Worm (Caenorhabditis elegans) whole organism, L2 larva: ENCODE data around the gene ugt-36.

Source experiments
- C34F6.9 ChIP-seq: fragments of 150-350 bp; optimal IDR thresholded peaks from 2 replicates; lab custom pipeline; 2014; ENCODE audit warnings: missing biosample characterization, missing genetic modification characterization
- F13H6.1 ChIP-seq: sonication (generic microtip); optimal IDR thresholded peaks from 2 replicates; lab custom pipeline; 2016; ENCODE audit warnings: missing genetic modification characterization, missing compliant biosample characterization
- R02D3.7 ChIP-seq: fragments of 150-350 bp; optimal IDR thresholded peaks from 2 replicates; lab custom pipeline; 2014; ENCODE audit warnings: missing biosample characterization, missing genetic modification characterization
- Y55F3AM.14 ChIP-seq: fragments of 200-800 bp; sonication (Bioruptor generic); optimal IDR thresholded peaks from 2 replicates; lab custom pipeline; 2018; ENCODE audit warnings: mild to moderate bottlenecking, missing genetic modification characterization, missing compliant biosample characterization
- ZK546.5 ChIP-seq: sonication (generic microtip); optimal IDR thresholded peaks from 2 replicates; lab custom pipeline; 2017; ENCODE audit warnings: missing biosample characterization, missing genetic modification characterization
- alr-1 ChIP-seq: fragments of 150-350 bp; optimal IDR thresholded peaks from 2 replicates; lab custom pipeline; 2014; ENCODE audit warnings: missing biosample characterization, missing genetic modification characterization
- ama-1 ChIP-seq: fragments of 150-350 bp; optimal IDR thresholded peaks from 2 replicates; lab custom pipeline; 2018; ENCODE audit warnings: inconsistent platforms
- blmp-1 ChIP-seq: sonication (generic microtip); optimal IDR thresholded peaks from 2 replicates; lab custom pipeline; 2017; ENCODE audit warnings: missing genetic modification characterization, mild to moderate bottlenecking, missing compliant biosample characterization, antibody characterized with exemption, moderate library complexity; ENCODE audit not compliant: insufficient read depth
- dmd-4 ChIP-seq: sonication (generic microtip); optimal IDR thresholded peaks from 2 replicates; lab custom pipeline; 2017; ENCODE audit warnings: missing biosample characterization, missing genetic modification characterization
- egl-27 ChIP-seq: sonication (generic microtip); optimal IDR thresholded peaks from 3 replicates; lab custom pipeline; 2017; ENCODE audit warnings: missing biosample characterization, missing genetic modification reagents, missing genetic modification characterization
- elt-1 ChIP-seq: fragments of 150-350 bp; optimal IDR thresholded peaks from 2 replicates; lab custom pipeline; 2014; ENCODE audit warnings: missing biosample characterization, missing genetic modification characterization
- elt-3 ChIP-seq: sonication (generic microtip); optimal IDR thresholded peaks from 2 replicates; lab custom pipeline; 2017; ENCODE audit warnings: missing biosample characterization, missing genetic modification characterization
- gmeb-1 ChIP-seq: fragments of 150-350 bp; optimal IDR thresholded peaks from 2 replicates; lab custom pipeline; 2014; ENCODE audit warnings: missing biosample characterization, missing genetic modification characterization
- lin-11 ChIP-seq: fragments of 150-350 bp; sonication (generic microtip); optimal IDR thresholded peaks from 2 replicates; lab custom pipeline; 2014; ENCODE audit warnings: missing biosample characterization, missing genetic modification characterization, inconsistent platforms, mixed read lengths
- lin-13 ChIP-seq: fragments of 150-350 bp; optimal IDR thresholded peaks from 2 replicates; lab custom pipeline; 2014; ENCODE audit warnings: missing biosample characterization, missing genetic modification reagents, missing genetic modification characterization
- lin-39 ChIP-seq: fragments of 150-350 bp; optimal IDR thresholded peaks from 2 replicates; lab custom pipeline; 2014; ENCODE audit warnings: missing biosample characterization, missing genetic modification reagents, missing genetic modification characterization
- lsy-2 ChIP-seq, 2 experiments: fragments of 150-350 bp in 1 of 2; sonication (generic microtip) in 1 of 2; optimal IDR thresholded peaks; 2 replicates each; lab custom pipeline; 2014 to 2017; ENCODE audit warnings: missing biosample characterization in 2 of 2, missing genetic modification characterization in 2 of 2
- mab-5 ChIP-seq: fragments of 150-350 bp; optimal IDR thresholded peaks from 2 replicates; lab custom pipeline; 2014; ENCODE audit warnings: missing biosample characterization, missing genetic modification characterization
- mbf-1 ChIP-seq: sonication (generic microtip); optimal IDR thresholded peaks from 2 replicates; lab custom pipeline; 2017; ENCODE audit warnings: missing biosample characterization, missing genetic modification characterization
- mdl-1 ChIP-seq, 2 experiments: fragments of 150-350 bp in 1 of 2; sonication (generic microtip) in 1 of 2; optimal IDR thresholded peaks; 2 replicates each; lab custom pipeline; 2017; ENCODE audit warnings: missing biosample characterization in 2 of 2, missing genetic modification characterization in 2 of 2
- nhr-12 ChIP-seq: fragments of 150-350 bp; optimal IDR thresholded peaks from 2 replicates; lab custom pipeline; 2014; ENCODE audit warnings: missing biosample characterization, missing genetic modification characterization
- nhr-129 ChIP-seq: fragments of 150-350 bp; optimal IDR thresholded peaks from 2 replicates; lab custom pipeline; 2014; ENCODE audit warnings: missing biosample characterization, missing genetic modification characterization
- nhr-21 ChIP-seq: fragments of 150-350 bp; optimal IDR thresholded peaks from 2 replicates; lab custom pipeline; 2014; ENCODE audit warnings: missing biosample characterization, missing genetic modification characterization
- nhr-23 ChIP-seq: fragments of 150-350 bp; optimal IDR thresholded peaks from 2 replicates; lab custom pipeline; 2014; ENCODE audit warnings: missing biosample characterization, missing genetic modification reagents, missing genetic modification characterization
- nhr-237 ChIP-seq: fragments of 150-350 bp; optimal IDR thresholded peaks from 2 replicates; lab custom pipeline; 2014; ENCODE audit warnings: missing biosample characterization, missing genetic modification characterization
- nhr-6 ChIP-seq: fragments of 150-350 bp; optimal IDR thresholded peaks from 2 replicates; lab custom pipeline; 2014; ENCODE audit warnings: missing biosample characterization, missing genetic modification characterization
- nhr-77 ChIP-seq: fragments of 150-350 bp; optimal IDR thresholded peaks from 2 replicates; lab custom pipeline; 2014; ENCODE audit warnings: missing biosample characterization, missing genetic modification characterization
- peb-1 ChIP-seq: fragments of 150-350 bp; optimal IDR thresholded peaks from 2 replicates; lab custom pipeline; 2014; ENCODE audit warnings: missing biosample characterization, missing genetic modification characterization
- sem-4 ChIP-seq: fragments of 150-350 bp; optimal IDR thresholded peaks from 2 replicates; lab custom pipeline; 2014; ENCODE audit warnings: missing biosample characterization, missing genetic modification reagents, missing genetic modification characterization
- skn-1 ChIP-seq: sonication (generic microtip); optimal IDR thresholded peaks from 2 replicates; lab custom pipeline; 2017; ENCODE audit warnings: missing biosample characterization, missing genetic modification characterization
- sma-3 ChIP-seq: sonication (generic microtip); optimal IDR thresholded peaks from 2 replicates; lab custom pipeline; 2016; ENCODE audit warnings: missing genetic modification reagents, missing genetic modification characterization, missing compliant biosample characterization
- snpc-4 ChIP-seq: fragments of 150-350 bp; optimal IDR thresholded peaks from 2 replicates; lab custom pipeline; 2014; ENCODE audit warnings: missing biosample characterization, missing genetic modification characterization
- unc-39 ChIP-seq: fragments of 150-350 bp; optimal IDR thresholded peaks from 2 replicates; lab custom pipeline; 2014; ENCODE audit warnings: missing biosample characterization, missing genetic modification characterization
- unc-55 ChIP-seq: fragments of 150-350 bp; sonication (generic microtip); optimal IDR thresholded peaks from 3 replicates; lab custom pipeline; 2014; ENCODE audit warnings: missing biosample characterization, missing genetic modification reagents, missing genetic modification characterization
- unc-62 ChIP-seq: fragments of 150-350 bp; optimal IDR thresholded peaks from 2 replicates; lab custom pipeline; 2014; ENCODE audit warnings: missing biosample characterization, missing genetic modification reagents, missing genetic modification characterization
- zag-1 ChIP-seq: fragments of 150-350 bp; optimal IDR thresholded peaks from 2 replicates; lab custom pipeline; 2014; ENCODE audit warnings: missing biosample characterization, missing genetic modification characterization
- ztf-1 ChIP-seq: fragments of 200-800 bp; sonication (Bioruptor generic); conservative IDR thresholded peaks from 2 replicates; pipeline ENCODE4 v1.3.6; 2022; ENCODE audit warnings: missing genetic modification characterization, missing compliant biosample characterization

The ugt-36 gene

DNA sequence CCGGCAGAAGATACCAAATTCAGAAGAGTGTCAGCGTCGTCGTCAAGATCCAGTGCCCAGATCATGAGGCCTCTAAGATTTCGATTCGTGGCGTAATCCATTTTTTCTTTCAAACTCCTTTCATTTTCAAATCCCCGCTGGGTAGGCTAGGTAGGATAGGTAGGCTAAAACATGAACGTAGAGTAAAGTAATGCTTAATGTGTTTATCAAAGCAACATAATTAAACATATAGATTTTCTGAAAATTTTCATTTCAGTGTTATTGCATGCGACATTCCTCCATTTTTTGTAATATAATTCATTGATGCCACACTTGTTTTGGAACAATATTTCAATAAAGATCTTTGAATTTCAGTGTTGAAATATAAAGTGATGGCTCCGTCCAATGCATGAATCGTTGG is 37.3 kb upstream of the ugt-36 start, which contains the start of gene T01C4.8:
Gene T01C4.8 (minus strand): TSS at position 101 of the 400 bp plus-strand sequence.
- no peak for TF ChIP-seq dmd-4 (tag; lab: Kevin White, UChicago)
- TF ChIP-seq snpc-4 (tag; lab: Kevin White, UChicago): no peak
- TF ChIP-seq ztf-1 (GFP tag; lab: Robert Waterston, UW): no peak
- TF ChIP-seq lin-13: no peak
- no peak for TF ChIP-seq lin-11
- no peak for TF ChIP-seq skn-1 (tag; lab: Kevin White, UChicago)
- TF ChIP-seq mdl-1 (tag; optimal IDR thresholded peaks at IDR 0.05; lab: Kevin White, UChicago): no peak
- TF ChIP-seq lsy-2 (tag; optimal IDR thresholded peaks at IDR 0.05; lab: Kevin White, UChicago): no peak
- TF ChIP-seq mbf-1 (tag; lab: Kevin White, UChicago): no peak
- no peak for TF ChIP-seq nhr-21
- no peak for TF ChIP-seq C34F6.9 (tag; lab: Kevin White, UChicago)
- no peak for TF ChIP-seq peb-1 (tag; lab: Kevin White, UChicago)
- no peak for TF ChIP-seq unc-55 (GFP tag; lab: Kevin White, UChicago)
- TF ChIP-seq nhr-129 (tag; lab: Kevin White, UChicago): no peak
- no peak for TF ChIP-seq sma-3 (GFP tag; lab: Kevin White, UChicago)
- TF ChIP-seq elt-3 (tag; lab: Kevin White, UChicago): no peak
- no peak for TF ChIP-seq Y55F3AM.14 (GFP tag; lab: Kevin White, UChicago)
- no peak for TF ChIP-seq nhr-237 (tag; lab: Kevin White, UChicago)
- TF ChIP-seq, all 48 proteins: peak for 0

DNA sequence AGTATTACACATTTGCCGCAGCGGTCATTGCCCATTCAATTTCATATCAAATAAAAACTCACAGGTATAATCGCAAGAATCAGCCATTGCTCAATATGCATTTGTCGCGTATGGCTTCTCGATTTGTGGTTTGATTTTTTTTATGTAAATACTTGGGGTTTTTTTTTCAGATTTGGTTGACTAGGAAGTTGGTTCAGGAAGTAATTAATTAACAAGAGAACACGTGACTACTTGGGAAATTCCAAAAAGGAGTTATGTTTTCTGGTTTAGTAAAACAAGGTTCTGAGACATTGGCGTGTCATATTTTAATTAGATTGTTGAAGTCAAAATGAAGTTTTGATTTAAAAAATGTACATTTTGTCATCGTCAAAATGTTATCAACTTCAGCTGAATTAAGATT is 35.8 kb upstream of the ugt-36 start, which contains the start of gene srx-36:
Gene srx-36 (minus strand): TSS at position 101 of the 400 bp plus-strand sequence.
- TF ChIP-seq alr-1 (tag; lab: Kevin White, UChicago) (no peak), F13H6.1 (no peak), egl-27 (tag; lab: Kevin White, UChicago) (no peak), sem-4 (no peak), mab-5 (no peak), zag-1 (tag; lab: Kevin White, UChicago) (no peak), unc-39 (no peak), elt-1 (tag; lab: Kevin White, UChicago) (no peak), nhr-237 (tag; lab: Kevin White, UChicago) (no peak), ztf-1 (GFP tag; lab: Robert Waterston, UW) (no peak), lin-13 (no peak), lsy-2 (tag; optimal IDR thresholded peaks at IDR 0.05; lab: Kevin White, UChicago) (no peak), nhr-23 (tag; lab: Kevin White, UChicago) (no peak), unc-62 (GFP tag; lab: Kevin White, UChicago) (no peak)
- TF ChIP-seq, all 48 proteins: peak for 0

DNA sequence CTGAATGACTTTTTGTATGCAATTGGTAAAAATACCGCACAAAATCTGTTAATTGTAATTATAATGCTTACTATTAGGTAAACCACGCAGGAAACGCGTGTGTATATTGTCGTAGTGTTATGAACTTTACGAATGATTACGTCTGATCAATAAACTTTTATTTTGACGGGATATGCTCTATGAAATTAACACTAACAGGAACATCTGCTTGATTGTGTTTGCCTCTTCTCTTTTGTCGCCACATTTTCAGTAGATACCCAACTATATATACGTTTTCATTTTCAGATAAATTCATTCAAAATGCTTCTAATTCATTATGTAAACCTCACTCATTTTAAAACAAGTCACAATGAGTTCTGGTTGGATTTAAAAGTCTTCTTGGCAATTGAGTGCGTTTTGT is 34.6 kb upstream of the ugt-36 start, which contains the start of gene sre-10:
Gene sre-10 (plus strand): TSS at position 301 of the 400 bp plus-strand sequence.
- TF ChIP-seq nhr-77 (tag; lab: Kevin White, UChicago): no peak
- no peak for TF ChIP-seq elt-3 (tag; lab: Kevin White, UChicago)
- no peak for TF ChIP-seq mbf-1 (tag; lab: Kevin White, UChicago)

DNA sequence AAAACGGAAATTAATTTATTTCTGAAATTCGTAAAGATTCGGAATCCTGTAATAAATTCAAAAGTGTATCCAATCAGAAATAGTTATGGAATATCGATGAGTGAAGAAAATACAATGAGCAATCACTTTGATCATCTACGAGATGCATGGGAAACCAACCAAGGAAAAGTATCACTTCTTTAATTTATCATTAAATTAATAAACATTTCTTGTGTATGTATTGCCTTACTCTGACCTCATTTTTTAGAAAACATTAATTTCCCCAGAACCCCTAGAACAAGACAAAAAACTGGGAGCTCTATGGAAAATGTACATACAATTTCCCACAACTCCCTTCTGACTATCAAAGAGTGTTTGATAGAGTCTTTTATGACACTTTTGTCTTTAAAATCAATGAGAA is 32.8 kb upstream of the ugt-36 start, which contains the start of gene F10D2.16:
Gene F10D2.16 (plus strand): TSS at position 301 of the 400 bp plus-strand sequence.
- TF ChIP-seq zag-1 (tag; lab: Kevin White, UChicago) (no peak), peb-1 (tag; lab: Kevin White, UChicago) (no peak), lin-39 (tag; lab: Kevin White, UChicago) (no peak), gmeb-1 (tag; lab: Kevin White, UChicago) (no peak), mbf-1 (tag; lab: Kevin White, UChicago) (no peak), nhr-6 (tag; lab: Kevin White, UChicago) (no peak), elt-1 (tag; lab: Kevin White, UChicago) (no peak), elt-3 (tag; lab: Kevin White, UChicago) (no peak), lin-11 (no peak), nhr-12 (tag; lab: Kevin White, UChicago) (no peak), blmp-1 (no peak), alr-1 (tag; lab: Kevin White, UChicago) (no peak), R02D3.7 (tag; lab: Kevin White, UChicago) (no peak), unc-55 (GFP tag; lab: Kevin White, UChicago) (no peak), ama-1 (lab: Kevin White, UChicago) (no peak), ZK546.5 (tag; lab: Kevin White, UChicago) (no peak)
